Worm (Caenorhabditis elegans) whole organism, L3 larva: Measurements from ENCODE around the gene sftb-2.

Experiments
- ZK546.5 ChIP-seq: sonication (generic microtip); optimal IDR thresholded peaks from 2 replicates; lab custom pipeline; 2017; ENCODE audit warnings: missing biosample characterization, missing genetic modification characterization
- ceh-82 ChIP-seq: fragments of 150-350 bp; optimal IDR thresholded peaks from 2 replicates; lab custom pipeline; 2014; ENCODE audit warnings: missing biosample characterization, missing genetic modification characterization
- egl-5 ChIP-seq: fragments of 150-350 bp; optimal IDR thresholded peaks from 2 replicates; lab custom pipeline; 2017; ENCODE audit warnings: missing biosample characterization, missing genetic modification reagents, missing genetic modification characterization, inconsistent platforms
- lin-15B ChIP-seq: fragments of 150-350 bp; optimal IDR thresholded peaks from 2 replicates; lab custom pipeline; 2014; ENCODE audit warnings: missing biosample characterization, missing genetic modification characterization
- pqm-1 ChIP-seq: fragments of 150-350 bp; optimal IDR thresholded peaks from 2 replicates; lab custom pipeline; 2017; ENCODE audit warnings: missing biosample characterization, missing genetic modification characterization, inconsistent platforms
- sea-2 ChIP-seq: fragments of 150-350 bp; sonication (generic microtip); optimal IDR thresholded peaks from 4 replicates; lab custom pipeline; 2014; ENCODE audit warnings: missing biosample characterization, missing genetic modification reagents, missing genetic modification characterization

- TF ChIP-seq egl-5 (tag; lab: Kevin White, UChicago) (no peak), pqm-1 (tag; lab: Kevin White, UChicago) (no peak), ceh-82 (tag; lab: Kevin White, UChicago) (no peak), sea-2 (no peak), ZK546.5 (tag; lab: Kevin White, UChicago) (no peak), lin-15B (tag; lab: Kevin White, UChicago) (peak; percentile 13)
These were observed 27.2 kb downstream of the sftb-2 start for ce11 chrV:155215-155614.
